Worm (Caenorhabditis elegans) whole organism, L2 larva: ENCODE results near the gene F56H11.2.
A peak's percentile ranks its signal among the peaks of the same experiment; 100 is the strongest.

Experiments used
- F13H6.1 ChIP-seq: sonication (generic microtip); optimal IDR thresholded peaks from 2 replicates; lab custom pipeline; 2016; ENCODE audit warnings: missing genetic modification characterization, missing compliant biosample characterization
- R02D3.7 ChIP-seq: fragments of 150-350 bp; optimal IDR thresholded peaks from 2 replicates; lab custom pipeline; 2014; ENCODE audit warnings: missing biosample characterization, missing genetic modification characterization
- Y55F3AM.14 ChIP-seq: fragments of 200-800 bp; sonication (Bioruptor generic); optimal IDR thresholded peaks from 2 replicates; lab custom pipeline; 2018; ENCODE audit warnings: mild to moderate bottlenecking, missing genetic modification characterization, missing compliant biosample characterization
- ZK546.5 ChIP-seq: sonication (generic microtip); optimal IDR thresholded peaks from 2 replicates; lab custom pipeline; 2017; ENCODE audit warnings: missing biosample characterization, missing genetic modification characterization
- aly-2 ChIP-seq: fragments of 150-350 bp; optimal IDR thresholded peaks from 2 replicates; lab custom pipeline; 2014; ENCODE audit warnings: missing biosample characterization, missing genetic modification characterization
- ama-1 ChIP-seq: fragments of 150-350 bp; optimal IDR thresholded peaks from 2 replicates; lab custom pipeline; 2018; ENCODE audit warnings: inconsistent platforms
- blmp-1 ChIP-seq: sonication (generic microtip); optimal IDR thresholded peaks from 2 replicates; lab custom pipeline; 2017; ENCODE audit warnings: missing genetic modification characterization, mild to moderate bottlenecking, missing compliant biosample characterization, antibody characterized with exemption, moderate library complexity; ENCODE audit not compliant: insufficient read depth
- crh-2 ChIP-seq: sonication (generic microtip); optimal IDR thresholded peaks from 2 replicates; lab custom pipeline; 2017; ENCODE audit warnings: missing biosample characterization, missing genetic modification characterization
- dmd-4 ChIP-seq: sonication (generic microtip); optimal IDR thresholded peaks from 2 replicates; lab custom pipeline; 2017; ENCODE audit warnings: missing biosample characterization, missing genetic modification characterization
- egl-27 ChIP-seq: sonication (generic microtip); optimal IDR thresholded peaks from 3 replicates; lab custom pipeline; 2017; ENCODE audit warnings: missing biosample characterization, missing genetic modification reagents, missing genetic modification characterization
- elt-1 ChIP-seq: fragments of 150-350 bp; optimal IDR thresholded peaks from 2 replicates; lab custom pipeline; 2014; ENCODE audit warnings: missing biosample characterization, missing genetic modification characterization
- elt-3 ChIP-seq: sonication (generic microtip); optimal IDR thresholded peaks from 2 replicates; lab custom pipeline; 2017; ENCODE audit warnings: missing biosample characterization, missing genetic modification characterization
- fos-1 ChIP-seq: fragments of 150-350 bp; optimal IDR thresholded peaks from 2 replicates; lab custom pipeline; 2014; ENCODE audit warnings: missing biosample characterization, missing genetic modification characterization
- gmeb-1 ChIP-seq: fragments of 150-350 bp; optimal IDR thresholded peaks from 2 replicates; lab custom pipeline; 2014; ENCODE audit warnings: missing biosample characterization, missing genetic modification characterization
- lin-11 ChIP-seq: fragments of 150-350 bp; sonication (generic microtip); optimal IDR thresholded peaks from 2 replicates; lab custom pipeline; 2014; ENCODE audit warnings: missing biosample characterization, missing genetic modification characterization, inconsistent platforms, mixed read lengths
- lin-13 ChIP-seq: fragments of 150-350 bp; optimal IDR thresholded peaks from 2 replicates; lab custom pipeline; 2014; ENCODE audit warnings: missing biosample characterization, missing genetic modification reagents, missing genetic modification characterization
- lin-39 ChIP-seq: fragments of 150-350 bp; optimal IDR thresholded peaks from 2 replicates; lab custom pipeline; 2014; ENCODE audit warnings: missing biosample characterization, missing genetic modification reagents, missing genetic modification characterization
- lsy-2 ChIP-seq, 2 experiments: fragments of 150-350 bp in 1 of 2; sonication (generic microtip) in 1 of 2; optimal IDR thresholded peaks; 2 replicates each; lab custom pipeline; 2014 to 2017; ENCODE audit warnings: missing biosample characterization in 2 of 2, missing genetic modification characterization in 2 of 2
- mab-5 ChIP-seq: fragments of 150-350 bp; optimal IDR thresholded peaks from 2 replicates; lab custom pipeline; 2014; ENCODE audit warnings: missing biosample characterization, missing genetic modification characterization
- nhr-11 ChIP-seq: fragments of 150-350 bp; optimal IDR thresholded peaks from 2 replicates; lab custom pipeline; 2014; ENCODE audit warnings: missing biosample characterization, missing genetic modification characterization
- nhr-129 ChIP-seq: fragments of 150-350 bp; optimal IDR thresholded peaks from 2 replicates; lab custom pipeline; 2014; ENCODE audit warnings: missing biosample characterization, missing genetic modification characterization
- nhr-21 ChIP-seq: fragments of 150-350 bp; optimal IDR thresholded peaks from 2 replicates; lab custom pipeline; 2014; ENCODE audit warnings: missing biosample characterization, missing genetic modification characterization
- nhr-25 ChIP-seq: fragments of 150-350 bp; sonication (generic microtip); optimal IDR thresholded peaks from 3 replicates; lab custom pipeline; 2014; ENCODE audit warnings: missing biosample characterization, missing genetic modification characterization
- nhr-6 ChIP-seq: fragments of 150-350 bp; optimal IDR thresholded peaks from 2 replicates; lab custom pipeline; 2014; ENCODE audit warnings: missing biosample characterization, missing genetic modification characterization
- nhr-77 ChIP-seq: fragments of 150-350 bp; optimal IDR thresholded peaks from 2 replicates; lab custom pipeline; 2014; ENCODE audit warnings: missing biosample characterization, missing genetic modification characterization
- sma-3 ChIP-seq: sonication (generic microtip); optimal IDR thresholded peaks from 2 replicates; lab custom pipeline; 2016; ENCODE audit warnings: missing genetic modification reagents, missing genetic modification characterization, missing compliant biosample characterization
- sma-9 ChIP-seq, 2 experiments: fragments of 150-350 bp in 1 of 2; sonication (generic microtip) in 1 of 2; optimal IDR thresholded peaks; 2 replicates each; lab custom pipeline; 2014 to 2016; ENCODE audit warnings: missing genetic modification characterization in 2 of 2, mild to moderate bottlenecking in 1 of 2, missing biosample characterization in 1 of 2, missing compliant biosample characterization in 1 of 2, missing genetic modification reagents in 1 of 2, moderate library complexity in 1 of 2
- snpc-4 ChIP-seq: fragments of 150-350 bp; optimal IDR thresholded peaks from 2 replicates; lab custom pipeline; 2014; ENCODE audit warnings: missing biosample characterization, missing genetic modification characterization
- unc-62 ChIP-seq: fragments of 150-350 bp; optimal IDR thresholded peaks from 2 replicates; lab custom pipeline; 2014; ENCODE audit warnings: missing biosample characterization, missing genetic modification reagents, missing genetic modification characterization
- zag-1 ChIP-seq: fragments of 150-350 bp; optimal IDR thresholded peaks from 2 replicates; lab custom pipeline; 2014; ENCODE audit warnings: missing biosample characterization, missing genetic modification characterization
- ztf-1 ChIP-seq: fragments of 200-800 bp; sonication (Bioruptor generic); conservative IDR thresholded peaks from 2 replicates; pipeline ENCODE4 v1.3.6; 2022; ENCODE audit warnings: missing genetic modification characterization, missing compliant biosample characterization
- ztf-11 ChIP-seq: sonication (generic microtip); optimal IDR thresholded peaks from 2 replicates; lab custom pipeline; 2017; ENCODE audit warnings: missing biosample characterization, missing genetic modification characterization

The F56H11.2 gene

DNA sequence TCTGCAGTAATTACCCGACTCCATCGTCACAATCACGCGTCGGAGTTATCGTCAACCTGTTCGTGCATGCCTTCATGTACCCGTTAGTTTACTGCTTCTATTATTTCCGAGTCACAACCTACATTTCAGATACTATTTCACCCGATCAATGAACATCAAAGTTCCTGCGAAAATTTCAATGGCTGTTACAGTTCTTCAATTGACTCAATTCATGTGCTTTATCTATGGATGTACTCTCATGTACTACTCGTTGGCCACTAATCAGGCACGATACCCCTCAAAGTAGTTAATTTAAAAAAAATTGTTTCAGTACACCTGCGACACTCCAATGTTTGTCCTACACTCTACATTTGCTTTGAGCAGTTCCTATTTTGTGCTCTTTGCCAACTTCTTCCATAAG is 2.2 kb downstream of the F56H11.2 start:
- TF ChIP-seq ZK546.5: no peak
- TF ChIP-seq blmp-1: no peak
- no peak for TF ChIP-seq nhr-77 (tag; lab: Kevin White, UChicago)
- TF ChIP-seq lin-11 (tag; lab: Kevin White, UChicago): no peak
- TF ChIP-seq unc-62 (GFP tag; lab: Kevin White, UChicago): no peak
- no peak for TF ChIP-seq Y55F3AM.14 (GFP tag; lab: Kevin White, UChicago)
- no peak for TF ChIP-seq R02D3.7
- no peak for TF ChIP-seq lsy-2 (tag; optimal IDR thresholded peaks at IDR 0.05; lab: Kevin White, UChicago)
- TF ChIP-seq elt-3 (tag; lab: Kevin White, UChicago): no peak
- TF ChIP-seq lin-39 (tag; lab: Kevin White, UChicago): no peak
- TF ChIP-seq ztf-11 (tag; lab: Kevin White, UChicago): no peak
- no peak for TF ChIP-seq snpc-4 (tag; lab: Kevin White, UChicago)
- no peak for TF ChIP-seq sma-9 (GFP tag; optimal IDR thresholded peaks at IDR 0.05; lab: Kevin White, UChicago)
- TF ChIP-seq sma-9 (tag; optimal IDR thresholded peaks at IDR 0.05; lab: Kevin White, UChicago): no peak

DNA sequence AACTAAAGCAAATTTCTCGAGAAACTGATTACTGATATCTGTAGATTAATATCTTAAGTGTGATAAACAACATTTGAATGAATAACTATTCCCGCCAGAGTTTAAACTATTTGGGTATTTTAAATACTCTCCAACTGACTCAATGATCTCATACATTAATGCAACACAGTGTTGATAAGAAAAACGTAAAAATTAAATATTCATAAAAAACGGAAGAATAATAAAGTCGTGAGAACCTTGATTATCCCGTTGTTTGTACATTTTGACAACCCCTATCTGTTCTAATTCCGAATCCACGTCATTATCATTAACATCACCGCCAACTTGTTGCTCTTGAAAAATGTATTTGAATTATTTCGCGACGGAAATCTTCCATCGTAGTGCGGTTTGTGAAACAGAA is 3.3 kb downstream of the F56H11.2 start, which contains the start of gene elo-7:
Gene elo-7, plus strand, starts transcription at position 301 of the 400 bp plus-strand sequence.
- TF ChIP-seq nhr-11 (tag; lab: Kevin White, UChicago): no peak
- no peak for TF ChIP-seq sma-9 (GFP tag; optimal IDR thresholded peaks at IDR 0.05; lab: Kevin White, UChicago)
- TF ChIP-seq sma-9 (tag; optimal IDR thresholded peaks at IDR 0.05; lab: Kevin White, UChicago): no peak
- no peak for TF ChIP-seq zag-1 (tag; lab: Kevin White, UChicago)
- TF ChIP-seq gmeb-1 (tag; lab: Kevin White, UChicago): no peak
- TF ChIP-seq F13H6.1: no peak
- no peak for TF ChIP-seq blmp-1
- TF ChIP-seq elt-3 (tag; lab: Kevin White, UChicago): no peak
- no peak for TF ChIP-seq nhr-21 (tag; lab: Kevin White, UChicago)
- no peak for TF ChIP-seq mab-5 (tag; lab: Kevin White, UChicago)
- no peak for TF ChIP-seq dmd-4 (tag; lab: Kevin White, UChicago)
- TF ChIP-seq ZK546.5: no peak
- TF ChIP-seq lin-11 (tag; lab: Kevin White, UChicago): no peak
- TF ChIP-seq elt-1: no peak
- TF ChIP-seq ztf-1: no peak
- TF ChIP-seq nhr-25 (tag; lab: Kevin White, UChicago): no peak
- TF ChIP-seq R02D3.7: no peak

DNA sequence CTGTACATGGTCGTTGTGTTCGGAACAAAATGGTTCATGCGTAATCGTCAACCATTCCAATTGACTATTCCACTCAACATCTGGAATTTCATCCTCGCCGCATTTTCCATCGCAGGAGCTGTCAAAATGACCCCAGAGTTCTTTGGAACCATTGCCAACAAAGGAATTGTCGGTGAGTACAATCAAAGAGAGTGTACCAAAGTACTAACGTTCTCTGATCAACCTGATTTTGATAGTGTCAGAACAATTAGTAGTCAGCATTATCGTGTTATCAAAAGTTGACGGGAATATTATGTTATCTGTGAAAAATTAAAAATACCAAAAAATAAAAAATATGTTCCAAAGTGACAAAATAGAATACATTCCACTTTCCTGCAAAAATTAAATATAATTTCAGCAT is 6.0 kb downstream of the F56H11.2 start:
- peak; percentile 5 for TF ChIP-seq fos-1 (tag; lab: Kevin White, UChicago)
- no peak for TF ChIP-seq aly-2 (tag; lab: Kevin White, UChicago)

DNA sequence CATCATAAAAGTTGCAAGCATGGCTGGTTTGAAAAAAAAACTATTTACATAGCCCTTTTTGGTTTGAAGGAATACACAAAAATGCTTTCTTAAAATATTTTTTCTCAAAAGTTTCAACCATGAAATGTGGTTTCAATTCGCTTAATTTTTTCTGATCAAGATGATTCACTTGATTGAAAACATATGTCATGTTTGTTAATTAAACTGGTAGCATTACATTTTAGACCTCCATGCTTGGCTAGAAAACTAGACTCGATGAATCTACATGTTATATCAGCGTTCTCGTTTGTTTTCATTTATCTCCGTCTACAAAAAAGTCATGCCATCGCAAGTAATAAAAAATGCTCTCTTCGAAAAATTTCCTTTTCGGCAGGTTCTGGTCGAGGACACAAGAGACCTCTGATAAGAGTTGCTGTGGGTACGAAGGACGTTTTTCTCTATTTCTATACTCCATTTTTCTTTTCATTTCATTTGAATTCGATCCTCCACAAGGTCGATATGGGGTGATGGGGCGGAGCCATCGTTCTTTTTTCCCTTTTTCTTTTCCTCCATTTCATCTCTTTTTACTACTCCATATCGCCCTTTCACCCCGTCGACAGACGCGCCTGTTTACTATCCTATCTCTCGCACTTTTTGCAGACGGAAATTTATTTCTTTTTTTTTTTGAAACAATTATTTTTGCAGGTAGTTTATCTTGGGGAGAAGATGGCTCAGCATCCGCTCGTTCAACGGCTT is 7.1 kb downstream of the F56H11.2 start, which contains the start of gene elo-1:
Gene elo-1, plus strand, starts transcription at position 685 of the 735 bp plus-strand sequence.
- peak; percentile 30 for TF ChIP-seq nhr-129 (tag; lab: Kevin White, UChicago)
- TF ChIP-seq nhr-6 (tag; lab: Kevin White, UChicago): peak; percentile 12
- TF ChIP-seq lin-11 (tag; lab: Kevin White, UChicago): no peak
- TF ChIP-seq fos-1 (tag; lab: Kevin White, UChicago): peak; percentile 80
- TF ChIP-seq crh-2 (tag; lab: Kevin White, UChicago): peak; percentile 64
- TF ChIP-seq blmp-1: peak; percentile 82
- TF ChIP-seq lin-13 (GFP tag; lab: Kevin White, UChicago): peak; percentile 28
- TF ChIP-seq ama-1 (lab: Kevin White, UChicago): no peak
- peak; percentile 61 for TF ChIP-seq sma-3 (GFP tag; lab: Kevin White, UChicago)
- TF ChIP-seq sma-9 (GFP tag; optimal IDR thresholded peaks at IDR 0.05; lab: Kevin White, UChicago): peak; percentile 69
- TF ChIP-seq sma-9 (tag; optimal IDR thresholded peaks at IDR 0.05; lab: Kevin White, UChicago): no peak
- TF ChIP-seq nhr-25 (tag; lab: Kevin White, UChicago): peak; percentile 34
- peak; percentile 57 for TF ChIP-seq gmeb-1 (tag; lab: Kevin White, UChicago)
- TF ChIP-seq lsy-2 (tag; optimal IDR thresholded peaks at IDR 0.05; lab: Kevin White, UChicago): peak in 1 of 2 experiments; percentile 16
- no peak for TF ChIP-seq nhr-21 (tag; lab: Kevin White, UChicago)
- peak; percentile 42 for TF ChIP-seq F13H6.1
- TF ChIP-seq unc-62 (GFP tag; lab: Kevin White, UChicago): no peak
- TF ChIP-seq egl-27 (tag; lab: Kevin White, UChicago): peak; percentile 27
